Fruit fly (Drosophila melanogaster) whole organism, embryonic: Measurements from ENCODE around the gene CG17027.

Experiments used
- Abd-B ChIP-seq: fragments of 200-800 bp; sonication (Bioruptor generic); optimal IDR thresholded peaks from 2 replicates; lab custom pipeline; 2018; ENCODE audit warnings: missing biosample characterization, mild to moderate bottlenecking, missing genetic modification characterization, moderate library complexity
- Adf1 ChIP-seq: fragments of 200-800 bp; sonication (Bioruptor generic); IDR thresholded peaks from 2 replicates; pipeline ENCODE4 v1.3.6; 2022; ENCODE audit warnings: missing biosample characterization, missing genetic modification characterization
- Awh ChIP-seq: fragments of 200-800 bp; sonication (Bioruptor generic); IDR thresholded peaks from 2 replicates; pipeline ENCODE4, ENCODE4 v1.3.6; 2022; ENCODE audit warnings: missing biosample characterization, missing genetic modification characterization
- Bgb ChIP-seq: fragments of 200-800 bp; sonication (Bioruptor generic); IDR thresholded peaks from 2 replicates; pipeline ENCODE4 v1.3.6; 2022; ENCODE audit warnings: missing biosample characterization, missing genetic modification characterization; ENCODE audit not compliant: partially characterized antibody
- Bteb2 ChIP-seq: fragments of 200-800 bp; sonication (Bioruptor generic); optimal IDR thresholded peaks from 2 replicates; lab custom pipeline; 2016; ENCODE audit warnings: missing biosample characterization, missing genetic modification characterization
- CG10462 ChIP-seq: fragments of 200-800 bp; sonication (Bioruptor generic); optimal IDR thresholded peaks from 2 replicates; lab custom pipeline; 2016; ENCODE audit warnings: missing biosample characterization, missing genetic modification characterization
- CG12236 ChIP-seq: fragments of 200-800 bp; sonication (Bioruptor generic); optimal IDR thresholded peaks from 2 replicates; lab custom pipeline; 2016; ENCODE audit warnings: missing biosample characterization, missing genetic modification characterization
- CG12769 ChIP-seq: fragments of 200-800 bp; sonication (Bioruptor generic); optimal IDR thresholded peaks from 2 replicates; lab custom pipeline; 2019; ENCODE audit warnings: missing biosample characterization, mild to moderate bottlenecking, missing genetic modification characterization, moderate library complexity
- CG13287 ChIP-seq: fragments of 200-800 bp; sonication (Bioruptor generic); IDR thresholded peaks from 2 replicates; pipeline ENCODE4 v1.3.6; 2022; ENCODE audit warnings: missing biosample characterization, missing genetic modification characterization; ENCODE audit not compliant: partially characterized antibody
- CG13894 ChIP-seq: fragments of 200-800 bp; sonication (Bioruptor generic); optimal IDR thresholded peaks from 3 replicates; lab custom pipeline; 2018; ENCODE audit warnings: missing biosample characterization, mild to moderate bottlenecking, missing genetic modification characterization, moderate library complexity
- CG17568 ChIP-seq: fragments of 200-800 bp; sonication (Bioruptor generic); optimal IDR thresholded peaks from 2 replicates; lab custom pipeline; 2018; ENCODE audit warnings: missing biosample characterization, mild to moderate bottlenecking, missing genetic modification characterization, moderate library complexity
- CG30020 ChIP-seq: fragments of 200-800 bp; optimal IDR thresholded peaks from 2 replicates; lab custom pipeline; 2019; ENCODE audit warnings: missing biosample characterization, mild to moderate bottlenecking, missing genetic modification characterization, moderate library complexity
- CG3847 ChIP-seq: fragments of 200-800 bp; sonication (Bioruptor generic); IDR thresholded peaks from 2 replicates; pipeline ENCODE4 v1.3.6; 2022; ENCODE audit warnings: missing biosample characterization, missing genetic modification characterization
- CG7928 ChIP-seq: fragments of 200-800 bp; sonication (Bioruptor generic); optimal IDR thresholded peaks from 2 replicates; lab custom pipeline; 2017; ENCODE audit warnings: missing biosample characterization, mild to moderate bottlenecking, missing genetic modification characterization
- CG8478 ChIP-seq: fragments of >200 bp; optimal IDR thresholded peaks from 2 replicates; lab custom pipeline; 2018
- CG9437 ChIP-seq: fragments of 200-800 bp; sonication (Bioruptor generic); optimal IDR thresholded peaks from 2 replicates; lab custom pipeline; 2018; ENCODE audit warnings: missing biosample characterization, mild to moderate bottlenecking, missing genetic modification characterization
- Deaf1 ChIP-seq: fragments of 200-800 bp; optimal IDR thresholded peaks from 3 replicates; lab custom pipeline; 2019; ENCODE audit warnings: missing biosample characterization, mild to moderate bottlenecking, missing genetic modification characterization, moderate library complexity
- Dip3 ChIP-seq: fragments of 200-800 bp; sonication (Bioruptor generic); optimal IDR thresholded peaks from 3 replicates; lab custom pipeline; 2016; ENCODE audit warnings: missing biosample characterization, missing genetic modification characterization
- Doc2 ChIP-seq: fragments of 200-800 bp; sonication (Bioruptor generic); IDR thresholded peaks from 2 replicates; pipeline ENCODE4 v1.3.6; 2022; ENCODE audit warnings: missing biosample characterization, missing genetic modification characterization
- Dref ChIP-seq: fragments of 200-800 bp; sonication (Bioruptor generic); IDR thresholded peaks from 2 replicates; pipeline ENCODE4 v1.3.6; 2022; ENCODE audit warnings: missing biosample characterization, missing genetic modification characterization
- Myb ChIP-seq: fragments of 200-800 bp; sonication (Bioruptor generic); optimal IDR thresholded peaks from 2 replicates; lab custom pipeline; 2016; ENCODE audit warnings: missing biosample characterization, missing genetic modification characterization
- NK7.1 ChIP-seq: fragments of 200-800 bp; sonication (Bioruptor generic); optimal IDR thresholded peaks from 3 replicates; lab custom pipeline; 2016; ENCODE audit warnings: missing biosample characterization, missing genetic modification characterization
- Neu2 ChIP-seq: fragments of 200-800 bp; sonication (Bioruptor generic); optimal IDR thresholded peaks from 3 replicates; lab custom pipeline; 2016; ENCODE audit warnings: missing biosample characterization, missing genetic modification characterization, borderline replicate concordance
- NfI ChIP-seq: fragments of 200-800 bp; sonication (Bioruptor generic); optimal IDR thresholded peaks from 3 replicates; lab custom pipeline; 2018; ENCODE audit warnings: missing biosample characterization, mild to moderate bottlenecking, missing genetic modification characterization, moderate library complexity
- Opbp ChIP-seq: fragments of 200-800 bp; sonication (Bioruptor generic); IDR thresholded peaks from 3 replicates; pipeline ENCODE4 v1.3.6; 2022; ENCODE audit warnings: missing biosample characterization, missing genetic modification characterization; ENCODE audit not compliant: partially characterized antibody
- Pdp1 ChIP-seq, 2 experiments: fragments of 200-800 bp; sonication (Bioruptor generic); optimal IDR thresholded peaks; 3 replicates each; lab custom pipeline; 2016; ENCODE audit warnings: missing biosample characterization in 2 of 2, missing genetic modification characterization in 2 of 2, mild to moderate bottlenecking in 1 of 2, moderate library complexity in 1 of 2
- Side ChIP-seq: fragments of 200-800 bp; sonication (Bioruptor generic); optimal IDR thresholded peaks from 2 replicates; lab custom pipeline; 2016; ENCODE audit warnings: missing biosample characterization, missing genetic modification characterization
- Six4 ChIP-seq: fragments of 200-800 bp; sonication (Bioruptor generic); optimal IDR thresholded peaks from 2 replicates; lab custom pipeline; 2016; ENCODE audit warnings: missing biosample characterization, missing genetic modification characterization
- Trl ChIP-seq, 3 experiments: fragments of >200 bp in 2 of 3; fragments of 200-800 bp in 1 of 3; sonication (Bioruptor generic) in 1 of 3; optimal IDR thresholded peaks; 2 replicates in 1 of 3; 3 replicates in 2 of 3; lab custom pipeline; 2016 to 2017; ENCODE audit warnings: missing biosample characterization in 1 of 3, missing genetic modification characterization in 1 of 3
- cad ChIP-seq: fragments of >200 bp; optimal IDR thresholded peaks from 2 replicates; lab custom pipeline; 2017; ENCODE audit warnings: missing biosample characterization, missing genetic modification characterization
- chinmo ChIP-seq: fragments of 200-800 bp; sonication (Bioruptor generic); IDR thresholded peaks from 4 replicates; pipeline ENCODE4 v1.3.6; 2022; ENCODE audit warnings: missing biosample characterization, missing genetic modification characterization; ENCODE audit not compliant: partially characterized antibody
- dan ChIP-seq: fragments of 200-800 bp; sonication (Bioruptor generic); IDR thresholded peaks from 2 replicates; pipeline ENCODE4 v1.3.6; 2022; ENCODE audit warnings: missing biosample characterization, missing genetic modification characterization
- dati ChIP-seq: fragments of 200-800 bp; sonication (Bioruptor generic); IDR thresholded peaks from 2 replicates; pipeline ENCODE4 v1.3.6; 2022; ENCODE audit warnings: missing biosample characterization, missing genetic modification characterization
- ems ChIP-seq: fragments of 200-800 bp; sonication (Bioruptor generic); optimal IDR thresholded peaks from 3 replicates; lab custom pipeline; 2016; ENCODE audit warnings: missing biosample characterization, missing genetic modification characterization
- gce ChIP-seq: fragments of 200-800 bp; sonication (Bioruptor generic); IDR thresholded peaks from 3 replicates; pipeline ENCODE4 v1.3.6; 2022; ENCODE audit warnings: missing biosample characterization, missing genetic modification characterization
- inv ChIP-seq: fragments of 200-800 bp; sonication (Bioruptor generic); IDR thresholded peaks from 2 replicates; pipeline ENCODE4 v1.3.6; 2022; ENCODE audit warnings: missing biosample characterization, missing genetic modification characterization; ENCODE audit not compliant: partially characterized antibody
- jing ChIP-seq: fragments of 200-800 bp; sonication (Bioruptor generic); optimal IDR thresholded peaks from 2 replicates; lab custom pipeline; 2018; ENCODE audit warnings: missing biosample characterization, mild to moderate bottlenecking, missing genetic modification characterization
- jumu ChIP-seq: fragments of 200-800 bp; sonication (Bioruptor generic); optimal IDR thresholded peaks from 3 replicates; lab custom pipeline; 2016; ENCODE audit warnings: missing biosample characterization, missing genetic modification characterization
- kah ChIP-seq: fragments of 200-800 bp; sonication (Bioruptor generic); optimal IDR thresholded peaks from 2 replicates; lab custom pipeline; 2018; ENCODE audit warnings: missing biosample characterization, mild to moderate bottlenecking, missing genetic modification characterization
- lbe ChIP-seq: fragments of 200-800 bp; sonication (Bioruptor generic); optimal IDR thresholded peaks from 2 replicates; lab custom pipeline; 2016; ENCODE audit warnings: missing biosample characterization, mild to moderate bottlenecking, missing genetic modification characterization
- nom ChIP-seq: fragments of 200-800 bp; sonication (Bioruptor generic); optimal IDR thresholded peaks from 2 replicates; lab custom pipeline; 2017; ENCODE audit warnings: missing biosample characterization, missing genetic modification characterization, mild to moderate bottlenecking, moderate library complexity, missing genetic modification reagents
- peb ChIP-seq: fragments of 200-800 bp; sonication (Bioruptor generic); IDR thresholded peaks from 2 replicates; pipeline ENCODE4 v1.3.6; 2022; ENCODE audit warnings: missing biosample characterization, missing genetic modification characterization
- repo ChIP-seq: fragments of 200-800 bp; sonication (Bioruptor generic); optimal IDR thresholded peaks from 2 replicates; lab custom pipeline; 2016; ENCODE audit warnings: missing biosample characterization, missing genetic modification characterization
- rib ChIP-seq: fragments of 200-800 bp; sonication (Bioruptor generic); IDR thresholded peaks from 2 replicates; pipeline ENCODE4 v1.3.6; 2022; ENCODE audit warnings: missing biosample characterization, missing genetic modification characterization
- seq ChIP-seq: fragments of 200-800 bp; sonication (Bioruptor generic); IDR thresholded peaks from 2 replicates; pipeline ENCODE4 v1.3.6; 2022; ENCODE audit warnings: missing biosample characterization, missing genetic modification characterization
- stc ChIP-seq: fragments of 200-800 bp; sonication (Bioruptor generic); IDR thresholded peaks from 2 replicates; pipeline ENCODE4 v1.3.6; 2022; ENCODE audit warnings: missing biosample characterization, missing genetic modification characterization
- tap ChIP-seq: fragments of 200-800 bp; optimal IDR thresholded peaks from 3 replicates; lab custom pipeline; 2019; ENCODE audit warnings: missing biosample characterization, mild to moderate bottlenecking, missing genetic modification characterization, moderate library complexity
- toy ChIP-seq: fragments of 200-800 bp; sonication (Bioruptor generic); IDR thresholded peaks from 2 replicates; pipeline ENCODE4 v1.3.6; 2022; ENCODE audit warnings: missing biosample characterization, missing genetic modification characterization
- trem ChIP-seq: fragments of 200-800 bp; optimal IDR thresholded peaks from 3 replicates; lab custom pipeline; 2019; ENCODE audit warnings: missing biosample characterization, mild to moderate bottlenecking, missing genetic modification characterization, moderate library complexity
- unpg ChIP-seq: fragments of 200-800 bp; sonication (Bioruptor generic); optimal IDR thresholded peaks from 3 replicates; lab custom pipeline; 2018; ENCODE audit warnings: missing biosample characterization, mild to moderate bottlenecking, missing genetic modification characterization, moderate library complexity
- wek ChIP-seq: fragments of 200-800 bp; sonication (Bioruptor generic); optimal IDR thresholded peaks from 3 replicates; lab custom pipeline; 2018; ENCODE audit warnings: missing biosample characterization, mild to moderate bottlenecking, missing genetic modification characterization, moderate library complexity

CG17027 gene

dm6 chr3L:15952909-15953308 lies 27.0 kb upstream of the CG17027 start (continued):
- TF ChIP-seq dati, result no peak
- no peak for TF ChIP-seq CG3847 (GFP tag; lab: Robert Waterston, UW)
- TF ChIP-seq CG13287, result peak; percentile 10; the same call in 1 of the 2 replicates
- TF ChIP-seq NK7.1 (GFP tag; lab: Kevin White, UChicago), result no peak
- no peak for TF ChIP-seq cad
- TF ChIP-seq repo (GFP tag; lab: Kevin White, UChicago), result no peak
- no peak for TF ChIP-seq CG13894 (tag; lab: Kevin White, UChicago)
- TF ChIP-seq jing, result no peak
- no peak for TF ChIP-seq tap
- TF ChIP-seq wek, result no peak
- TF ChIP-seq ems (GFP tag; lab: Kevin White, UChicago), result no peak
- TF ChIP-seq unpg (GFP tag; lab: Kevin White, UChicago), result no peak
- TF ChIP-seq Abd-B (GFP tag; lab: Kevin White, UChicago), result no peak
- 0 out of 2 replicates have a peak, but pooled peaks have one; percentile 12 for TF ChIP-seq Awh (GFP tag; lab: Robert Waterston, UW)
- TF ChIP-seq CG17568, result no peak
- TF ChIP-seq Deaf1 (tag; lab: Kevin White, UChicago), result peak; percentile 78
- TF ChIP-seq stc, result no peak
- TF ChIP-seq seq (GFP tag; lab: Robert Waterston, UW), result no peak
- TF ChIP-seq CG9437, result no peak
- TF ChIP-seq Opbp (GFP tag; lab: Robert Waterston, UW), result no peak
- no peak for TF ChIP-seq Dip3 (GFP tag; lab: Kevin White, UChicago)
- TF ChIP-seq dan (GFP tag; lab: Robert Waterston, UW), result no peak
- TF ChIP-seq lbe (GFP tag; lab: Kevin White, UChicago), result no peak
- no peak for TF ChIP-seq Side (GFP tag; lab: Kevin White, UChicago)
- TF ChIP-seq peb, result no peak
- TF ChIP-seq rib, result no peak
- TF ChIP-seq Six4 (GFP tag; lab: Kevin White, UChicago), result no peak
- no peak for TF ChIP-seq Myb
- no peak for TF ChIP-seq Pdp1 (GFP tag; optimal IDR thresholded peaks at IDR 0.05; lab: Kevin White, UChicago)
- peak; percentile 10 for TF ChIP-seq nom (GFP tag; lab: Kevin White, UChicago)
- TF ChIP-seq inv (GFP tag; lab: Robert Waterston, UW), result no peak
- TF ChIP-seq Trl (optimal IDR thresholded peaks at IDR 0.05; lab: Kevin White, UChicago), result no peak
- TF ChIP-seq Trl (GFP tag; optimal IDR thresholded peaks at IDR 0.05; lab: Kevin White, UChicago), result no peak
- no peak for TF ChIP-seq jumu (GFP tag; lab: Kevin White, UChicago)
- TF ChIP-seq Bteb2 (GFP tag; lab: Kevin White, UChicago), result no peak
- no peak for TF ChIP-seq kah (GFP tag; lab: Kevin White, UChicago)
- no peak for TF ChIP-seq CG12236 (GFP tag; lab: Kevin White, UChicago)
- 0 out of 4 replicates have a peak, but pooled peaks have one; percentile 38 for TF ChIP-seq chinmo (GFP tag; lab: Robert Waterston, UW)
- no peak for TF ChIP-seq Neu2 (GFP tag; lab: Kevin White, UChicago)
- TF ChIP-seq Bgb (GFP tag; lab: Robert Waterston, UW), result peak; percentile 42; the same call in 1 of the 2 replicates
- TF ChIP-seq Doc2 (GFP tag; lab: Robert Waterston, UW), result no peak
- no peak for TF ChIP-seq trem
- peak; percentile 82 for TF ChIP-seq CG12769
- TF ChIP-seq CG30020 (tag; lab: Kevin White, UChicago), result no peak
- peak; percentile 96 for TF ChIP-seq Adf1
- TF ChIP-seq gce, result no peak
- TF ChIP-seq toy (GFP tag; lab: Robert Waterston, UW), result no peak
- TF ChIP-seq Dref, result no peak
- no peak for TF ChIP-seq NfI (GFP tag; lab: Kevin White, UChicago)
- TF ChIP-seq CG7928 (GFP tag; lab: Kevin White, UChicago), result no peak
- no peak for TF ChIP-seq CG8478 (lab: Kevin White, UChicago)
- TF ChIP-seq CG10462, result no peak
